Fruit fly (Drosophila melanogaster) whole organism, embryonic: ENCODE measurements around the gene CG31231.
A peak's percentile ranks its signal among the peaks of the same experiment; 100 is the strongest.

Experiments used
- Adf1 ChIP-seq: fragments of 200-800 bp; sonication (Bioruptor generic); IDR thresholded peaks from 2 replicates; pipeline ENCODE4 v1.3.6; 2022; ENCODE audit warnings: missing biosample characterization, missing genetic modification characterization
- Atf3 ChIP-seq: fragments of 200-800 bp; sonication (Bioruptor generic); optimal IDR thresholded peaks from 3 replicates; lab custom pipeline; 2016; ENCODE audit warnings: missing biosample characterization, missing genetic modification characterization
- CG10366 ChIP-seq: fragments of 200-800 bp; sonication (Bioruptor generic); IDR thresholded peaks from 2 replicates; pipeline ENCODE4 v1.3.6; 2022; ENCODE audit warnings: missing biosample characterization, missing genetic modification characterization
- CG10654 ChIP-seq: fragments of 200-800 bp; sonication (Bioruptor generic); optimal IDR thresholded peaks from 2 replicates; lab custom pipeline; 2016; ENCODE audit warnings: missing biosample characterization, missing genetic modification characterization
- CG15514 ChIP-seq: fragments of 200-800 bp; sonication (Bioruptor generic); optimal IDR thresholded peaks from 3 replicates; lab custom pipeline; 2017; ENCODE audit warnings: missing biosample characterization, missing genetic modification characterization, mild to moderate bottlenecking, moderate library complexity, missing genetic modification reagents
- CG1603 ChIP-seq: fragments of 200-800 bp; sonication (Bioruptor generic); optimal IDR thresholded peaks from 2 replicates; lab custom pipeline; 2019; ENCODE audit warnings: missing biosample characterization, mild to moderate bottlenecking, missing genetic modification characterization, moderate library complexity
- CG17829 ChIP-seq: fragments of 200-800 bp; optimal IDR thresholded peaks from 2 replicates; lab custom pipeline; 2019; ENCODE audit warnings: missing biosample characterization, mild to moderate bottlenecking, missing genetic modification characterization, moderate library complexity
- CG2889 ChIP-seq: fragments of 200-800 bp; sonication (Bioruptor generic); IDR thresholded peaks from 3 replicates; pipeline ENCODE4 v1.3.6; 2022; ENCODE audit warnings: missing biosample characterization, missing genetic modification characterization
- CG33557 ChIP-seq: fragments of 200-800 bp; sonication (Bioruptor generic); optimal IDR thresholded peaks from 2 replicates; lab custom pipeline; 2019; ENCODE audit warnings: missing biosample characterization, mild to moderate bottlenecking, missing genetic modification characterization, moderate library complexity
- CG4328 ChIP-seq: fragments of 200-800 bp; sonication (Bioruptor generic); optimal IDR thresholded peaks from 3 replicates; lab custom pipeline; 2017; ENCODE audit warnings: missing biosample characterization, missing genetic modification reagents, missing genetic modification characterization
- CG43689 ChIP-seq: fragments of 200-800 bp; sonication (Bioruptor generic); IDR thresholded peaks from 2 replicates; pipeline ENCODE4 v1.3.6; 2022; ENCODE audit warnings: missing biosample characterization, missing genetic modification characterization
- CG5953 ChIP-seq: fragments of 200-800 bp; sonication (Bioruptor generic); IDR thresholded peaks from 2 replicates; pipeline ENCODE4 v1.3.6; 2022; ENCODE audit warnings: missing biosample characterization, missing genetic modification characterization
- CG6689 ChIP-seq: fragments of 200-800 bp; sonication (Bioruptor generic); IDR thresholded peaks from 2 replicates; pipeline ENCODE4 v1.3.6; 2022; ENCODE audit warnings: missing biosample characterization, missing genetic modification characterization
- CG7357 ChIP-seq: fragments of 200-800 bp; sonication (Bioruptor generic); IDR thresholded peaks from 3 replicates; pipeline ENCODE4 v1.3.6; 2022; ENCODE audit warnings: missing biosample characterization, missing genetic modification characterization
- CG8089 ChIP-seq: fragments of 200-800 bp; sonication (Bioruptor generic); optimal IDR thresholded peaks from 3 replicates; lab custom pipeline; 2016; ENCODE audit warnings: missing biosample characterization, missing genetic modification characterization
- CG8765 ChIP-seq: fragments of 200-800 bp; sonication (Bioruptor generic); IDR thresholded peaks from 2 replicates; pipeline ENCODE4 v1.3.6; 2022; ENCODE audit warnings: missing biosample characterization, missing genetic modification characterization
- CG9876 ChIP-seq: fragments of 200-800 bp; sonication (Bioruptor generic); optimal IDR thresholded peaks from 2 replicates; lab custom pipeline; 2016; ENCODE audit warnings: missing biosample characterization, missing genetic modification characterization
- CkIIα-i1 ChIP-seq: fragments of 200-800 bp; sonication (Bioruptor generic); IDR thresholded peaks from 2 replicates; pipeline ENCODE4 v1.3.6; 2022; ENCODE audit warnings: missing biosample characterization, missing genetic modification characterization
- CoRest ChIP-seq: fragments of 200-800 bp; sonication (Bioruptor generic); optimal IDR thresholded peaks from 3 replicates; lab custom pipeline; 2018; ENCODE audit warnings: missing biosample characterization, mild to moderate bottlenecking, missing genetic modification characterization, moderate library complexity
- Dfd ChIP-seq, 2 experiments: fragments of >200 bp; optimal IDR thresholded peaks; 2 replicates each; lab custom pipeline; 2017; ENCODE audit warnings: missing biosample characterization in 2 of 2, missing genetic modification characterization in 2 of 2
- E2f2 ChIP-seq: fragments of 200-800 bp; sonication (Bioruptor generic); IDR thresholded peaks from 2 replicates; pipeline ENCODE4 v1.3.6; 2022; ENCODE audit warnings: missing biosample characterization, missing genetic modification characterization
- Eip74EF ChIP-seq, 2 experiments: fragments of 200-800 bp in 1 of 2; fragments of >200 bp in 1 of 2; sonication (Bioruptor generic) in 1 of 2; optimal IDR thresholded peaks; 2 replicates each; lab custom pipeline; 2017 to 2019; ENCODE audit warnings: missing biosample characterization in 2 of 2, missing genetic modification characterization in 2 of 2, mild to moderate bottlenecking in 1 of 2, moderate library complexity in 1 of 2
- Gsc ChIP-seq: fragments of 200-800 bp; sonication (Bioruptor generic); IDR thresholded peaks from 2 replicates; pipeline ENCODE4 v1.3.6; 2022; ENCODE audit warnings: missing biosample characterization, missing genetic modification characterization
- HLH54F ChIP-seq: fragments of 200-800 bp; sonication (Bioruptor generic); optimal IDR thresholded peaks from 3 replicates; lab custom pipeline; 2016; ENCODE audit warnings: missing biosample characterization, missing genetic modification characterization
- MBD-R2 ChIP-seq: fragments of 200-800 bp; sonication (Bioruptor generic); IDR thresholded peaks from 2 replicates; pipeline ENCODE4 v1.3.6; 2022; ENCODE audit warnings: missing biosample characterization, missing genetic modification characterization
- Mes4 ChIP-seq: fragments of 200-800 bp; sonication (Bioruptor generic); optimal IDR thresholded peaks from 2 replicates; lab custom pipeline; 2016; ENCODE audit warnings: missing biosample characterization, missing genetic modification characterization
- Myb ChIP-seq: fragments of 200-800 bp; sonication (Bioruptor generic); optimal IDR thresholded peaks from 2 replicates; lab custom pipeline; 2016; ENCODE audit warnings: missing biosample characterization, missing genetic modification characterization
- NC2α ChIP-seq: fragments of 200-800 bp; sonication (Bioruptor generic); optimal IDR thresholded peaks from 2 replicates; lab custom pipeline; 2016; ENCODE audit warnings: missing biosample characterization, missing genetic modification characterization
- Nf-YA ChIP-seq: fragments of 200-800 bp; sonication (Bioruptor generic); IDR thresholded peaks from 2 replicates; pipeline ENCODE4 v1.3.6; 2022; ENCODE audit warnings: missing biosample characterization, missing genetic modification characterization
- Ravus ChIP-seq: fragments of 200-800 bp; sonication (Bioruptor generic); IDR thresholded peaks from 2 replicates; pipeline ENCODE4 v1.3.6; 2022; ENCODE audit warnings: missing biosample characterization, missing genetic modification characterization
- TFAM ChIP-seq: fragments of 200-800 bp; sonication (Bioruptor generic); optimal IDR thresholded peaks from 2 replicates; lab custom pipeline; 2017; ENCODE audit warnings: missing biosample characterization, missing genetic modification characterization, inconsistent platforms
- bcd ChIP-seq: fragments of 200-800 bp; sonication (Bioruptor generic); optimal IDR thresholded peaks from 2 replicates; lab custom pipeline; 2017; ENCODE audit warnings: missing biosample characterization, mild to moderate bottlenecking, missing genetic modification characterization
- bsh ChIP-seq, 2 experiments: fragments of 200-800 bp; sonication (Bioruptor generic); optimal IDR thresholded peaks; 2 replicates each; lab custom pipeline; 2017 to 2018; ENCODE audit warnings: mild to moderate bottlenecking in 2 of 2, missing biosample characterization in 2 of 2, missing genetic modification characterization in 2 of 2, moderate library complexity in 1 of 2
- ci ChIP-seq: fragments of 200-800 bp; sonication (Bioruptor generic); IDR thresholded peaks from 3 replicates; pipeline ENCODE4 v1.3.6; 2022; ENCODE audit warnings: missing biosample characterization, missing genetic modification characterization
- crc ChIP-seq: fragments of 200-800 bp; sonication (Bioruptor generic); optimal IDR thresholded peaks from 2 replicates; lab custom pipeline; 2016; ENCODE audit warnings: missing biosample characterization, missing genetic modification characterization
- disco-r ChIP-seq: fragments of 200-800 bp; sonication (Bioruptor generic); optimal IDR thresholded peaks from 2 replicates; lab custom pipeline; 2016; ENCODE audit warnings: missing biosample characterization, missing genetic modification characterization
- dpn ChIP-seq, 2 experiments: fragments of 200-800 bp; sonication (Bioruptor generic); optimal IDR thresholded peaks; 3 replicates each; lab custom pipeline; 2016; ENCODE audit warnings: missing biosample characterization in 2 of 2, missing genetic modification characterization in 2 of 2
- eyg ChIP-seq: fragments of 200-800 bp; sonication (Bioruptor generic); optimal IDR thresholded peaks from 3 replicates; lab custom pipeline; 2016; ENCODE audit warnings: missing biosample characterization, missing genetic modification characterization
- gfzf ChIP-seq: fragments of 200-800 bp; sonication (Bioruptor generic); optimal IDR thresholded peaks from 2 replicates; lab custom pipeline; 2016; ENCODE audit warnings: missing biosample characterization, mild to moderate bottlenecking, missing genetic modification characterization, moderate library complexity
- jigr1 ChIP-seq: fragments of 200-800 bp; sonication (Bioruptor generic); IDR thresholded peaks from 3 replicates; pipeline ENCODE4 v1.3.6; 2022; ENCODE audit warnings: missing biosample characterization, missing genetic modification characterization
- jumu ChIP-seq: fragments of 200-800 bp; sonication (Bioruptor generic); optimal IDR thresholded peaks from 3 replicates; lab custom pipeline; 2016; ENCODE audit warnings: missing biosample characterization, missing genetic modification characterization
- kni ChIP-seq: fragments of 200-800 bp; sonication (Bioruptor generic); optimal IDR thresholded peaks from 3 replicates; lab custom pipeline; 2017; ENCODE audit warnings: mild to moderate bottlenecking, missing biosample characterization, missing genetic modification reagents, missing genetic modification characterization
- mam ChIP-seq: fragments of 200-800 bp; sonication (Bioruptor generic); optimal IDR thresholded peaks from 3 replicates; lab custom pipeline; 2016; ENCODE audit warnings: missing biosample characterization, missing genetic modification characterization
- nerfin-1 ChIP-seq: fragments of 200-800 bp; sonication (Bioruptor generic); optimal IDR thresholded peaks from 3 replicates; lab custom pipeline; 2019; ENCODE audit warnings: missing biosample characterization, mild to moderate bottlenecking, missing genetic modification characterization, moderate library complexity
- p53 ChIP-seq: fragments of 200-800 bp; sonication (Bioruptor generic); optimal IDR thresholded peaks from 2 replicates; lab custom pipeline; 2016; ENCODE audit warnings: missing biosample characterization, missing genetic modification characterization
- peb ChIP-seq: fragments of 200-800 bp; sonication (Bioruptor generic); IDR thresholded peaks from 2 replicates; pipeline ENCODE4 v1.3.6; 2022; ENCODE audit warnings: missing biosample characterization, missing genetic modification characterization
- phol ChIP-seq: fragments of 200-800 bp; sonication (Bioruptor generic); optimal IDR thresholded peaks from 3 replicates; lab custom pipeline; 2018; ENCODE audit warnings: missing biosample characterization, mild to moderate bottlenecking, missing genetic modification characterization, moderate library complexity
- prd ChIP-seq, 3 experiments: fragments of >200 bp in 2 of 3; fragments of 200-800 bp in 1 of 3; sonication (Bioruptor generic) in 1 of 3; optimal IDR thresholded peaks in 2 of 3; IDR thresholded peaks in 1 of 3; 2 replicates in 2 of 3; 3 replicates in 1 of 3; pipeline versions ENCODE4 v1.3.6 to Lab custom; 2017 to 2022; ENCODE audit warnings: missing biosample characterization in 1 of 3, missing genetic modification characterization in 1 of 3
- run ChIP-seq: fragments of 200-800 bp; sonication (Bioruptor generic); optimal IDR thresholded peaks from 3 replicates; lab custom pipeline; 2018; ENCODE audit warnings: missing biosample characterization, mild to moderate bottlenecking, missing genetic modification characterization
- sob ChIP-seq: fragments of 200-800 bp; sonication (Bioruptor generic); IDR thresholded peaks from 2 replicates; pipeline ENCODE4 v1.3.6; 2022; ENCODE audit warnings: missing biosample characterization, missing genetic modification characterization
- sqz ChIP-seq: fragments of 200-800 bp; sonication (Bioruptor generic); optimal IDR thresholded peaks from 3 replicates; lab custom pipeline; 2018; ENCODE audit warnings: missing biosample characterization, mild to moderate bottlenecking, missing genetic modification characterization
- ttk ChIP-seq: fragments of 200-800 bp; sonication (Bioruptor generic); IDR thresholded peaks from 2 replicates; pipeline ENCODE4 v2.1.2; 2022; ENCODE audit warnings: missing biosample characterization, missing genetic modification characterization
- z ChIP-seq: fragments of 200-800 bp; sonication (Bioruptor generic); IDR thresholded peaks from 3 replicates; pipeline ENCODE4 v1.3.6; 2022; ENCODE audit warnings: missing biosample characterization, missing genetic modification characterization

Gene CG31231

DNA sequence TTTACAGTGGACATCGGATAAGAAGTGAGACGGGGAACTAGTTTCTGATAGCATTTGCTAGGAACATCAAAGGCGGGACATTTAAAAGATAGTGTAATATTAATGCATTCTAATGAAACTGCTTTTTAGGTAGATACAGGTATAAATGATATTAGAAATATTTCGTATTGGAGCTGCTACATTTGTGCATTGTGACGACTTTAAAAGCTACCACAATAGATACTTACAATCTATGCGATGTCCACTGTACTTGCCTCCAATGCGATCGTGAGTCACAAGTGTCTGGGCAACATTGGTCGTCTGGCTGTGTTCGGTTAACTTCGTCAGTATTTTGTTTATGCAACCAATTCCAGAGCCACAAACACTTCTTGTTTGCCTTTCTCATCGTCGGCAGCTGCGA lies 4.7 kb downstream of the CG31231 start (continued):
- no peak for TF ChIP-seq crc
- no peak for TF ChIP-seq peb (GFP tag; lab: Robert Waterston, UW)
- no peak for TF ChIP-seq CG8089
- no peak for TF ChIP-seq jumu
- no peak for TF ChIP-seq CG33557 (GFP tag; lab: Kevin White, UChicago)
- TF ChIP-seq MBD-R2 = no peak
- TF ChIP-seq Gsc (GFP tag; lab: Robert Waterston, UW) = no peak
- TF ChIP-seq mam = peak; percentile 20
- no peak for TF ChIP-seq CG9876 (GFP tag; lab: Kevin White, UChicago)
- TF ChIP-seq CG2889 = no peak
- TF ChIP-seq nerfin-1 = no peak
- no peak for TF ChIP-seq sqz
- TF ChIP-seq CG5953 = no peak
- TF ChIP-seq Myb = no peak
- TF ChIP-seq CG6689 (GFP tag; lab: Robert Waterston, UW) = peak; percentile 18; the same call in 1 of the 2 replicates
- no peak for TF ChIP-seq E2f2
- no peak for TF ChIP-seq NC2α (GFP tag; lab: Kevin White, UChicago)
- no peak for TF ChIP-seq Ravus (GFP tag; lab: Robert Waterston, UW)
- peak; percentile 32 for TF ChIP-seq CG1603
- TF ChIP-seq gfzf = no peak
- no peak for TF ChIP-seq z (GFP tag; lab: Robert Waterston, UW)
- TF ChIP-seq disco-r (GFP tag; lab: Kevin White, UChicago) = no peak
- no peak for TF ChIP-seq CG8765 (GFP tag; lab: Robert Waterston, UW)
- peak; percentile 33 for TF ChIP-seq CoRest (tag; lab: Kevin White, UChicago)
- TF ChIP-seq eyg (GFP tag; lab: Kevin White, UChicago) = no peak
- TF ChIP-seq Nf-YA = no peak
- no peak for TF ChIP-seq kni (GFP tag; lab: Kevin White, UChicago)
- no peak for TF ChIP-seq CG43689 (GFP tag; lab: Robert Waterston, UW)
- TF ChIP-seq CkIIα-i1 = no peak
- TF ChIP-seq CG15514 (GFP tag; lab: Kevin White, UChicago) = no peak
- no peak for TF ChIP-seq Dfd (GFP tag; optimal IDR thresholded peaks at IDR 0.05; lab: Kevin White, UChicago)
- no peak for TF ChIP-seq CG4328 (GFP tag; lab: Kevin White, UChicago)
- TF ChIP-seq prd (optimal IDR thresholded peaks at IDR 0.05; lab: Kevin White, UChicago) = no peak
- TF ChIP-seq prd (GFP tag; IDR thresholded peaks at IDR 0.05; lab: Robert Waterston, UW) = no peak
- peak; percentile 28 to 37 for TF ChIP-seq bsh (GFP tag; optimal IDR thresholded peaks at IDR 0.05; lab: Kevin White, UChicago)
- no peak for TF ChIP-seq Eip74EF (GFP tag; optimal IDR thresholded peaks at IDR 0.05; lab: Kevin White, UChicago)
- TF ChIP-seq dpn (GFP tag; optimal IDR thresholded peaks at IDR 0.05; lab: Kevin White, UChicago) = no peak
- TF ChIP-seq Atf3 (GFP tag; lab: Kevin White, UChicago) = no peak
- no peak for TF ChIP-seq ci (GFP tag; lab: Robert Waterston, UW)
- no peak for TF ChIP-seq HLH54F

DNA sequence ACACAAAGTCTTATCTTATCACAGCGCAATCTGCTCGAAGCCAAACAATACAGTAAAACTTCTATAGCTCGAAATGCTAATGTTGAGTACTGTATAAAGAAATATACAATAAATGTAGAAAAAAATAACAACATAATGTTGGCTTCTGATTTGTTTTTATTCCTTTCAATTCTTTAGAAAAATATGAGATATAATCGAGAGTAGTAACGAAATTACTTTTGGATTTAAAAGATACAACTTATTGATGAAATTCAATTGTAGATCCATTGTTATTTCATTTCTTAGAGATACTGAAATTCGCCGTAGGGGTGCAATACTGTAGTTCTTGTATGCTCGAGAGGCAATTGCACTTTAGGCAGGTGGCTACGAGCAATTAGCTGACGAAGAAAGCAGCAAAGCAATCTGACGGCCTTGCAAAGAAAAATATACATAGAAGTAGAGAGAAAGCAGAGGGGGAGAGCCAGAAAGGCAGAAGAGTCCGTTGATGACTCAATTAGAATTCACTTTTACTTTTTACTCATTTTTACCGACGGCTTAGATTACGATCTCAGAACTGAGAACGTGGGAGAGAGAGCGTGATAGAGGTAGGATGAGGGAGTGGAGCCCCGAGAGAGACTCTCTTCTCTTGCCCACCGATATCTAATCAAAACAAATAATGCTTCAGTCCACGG lies 5.4 kb downstream of the CG31231 start:
- TF ChIP-seq sob (GFP tag; lab: Robert Waterston, UW) (peak; percentile 52; the same call in 1 of the 2 replicates), run (peak; percentile 33), CG7357 (GFP tag; lab: Robert Waterston, UW) (peak; percentile 48; the same call in 1 of the 3 replicates), bcd (GFP tag; lab: Kevin White, UChicago) (peak; percentile 2), p53 (no peak), CG17829 (peak; percentile 39), z (GFP tag; lab: Robert Waterston, UW) (peak; percentile 81), jigr1 (no peak), Adf1 (GFP tag; lab: Robert Waterston, UW) (no peak), ttk (0 out of 2 replicates have a peak, but pooled peaks have one; percentile 29), CG10366 (GFP tag; lab: Robert Waterston, UW) (no peak), phol (tag; lab: Kevin White, UChicago) (peak; percentile 76), Mes4 (no peak), CG10654 (GFP tag; lab: Kevin White, UChicago) (no peak), TFAM (GFP tag; lab: Kevin White, UChicago) (no peak), gfzf (no peak)
